Worm (Caenorhabditis elegans): ENCODE measurements around the gene cyd-1.

The cyd-1 gene

ce11 chrII:13025794-13026412, 45.5 kb downstream of the cyd-1 start, which contains the start of gene max-2:
max-2 (minus strand) TSS chrII:13025844.
- TF ChIP-seq dmd-8 (GFP tag; IDR thresholded peaks at IDR 0.05): no peak
- TF ChIP-seq madf-9 (GFP tag; conservative IDR thresholded peaks at IDR 0.05): no peak
- no peak for TF ChIP-seq lin-38 (GFP tag; IDR thresholded peaks at IDR 0.05)
- no peak for TF ChIP-seq ama-1 (optimal IDR thresholded peaks at IDR 0.05)
- TF ChIP-seq lin-29 (GFP tag; IDR thresholded peaks at IDR 0.05): no peak
- no peak for TF ChIP-seq zfp-3 (GFP tag; conservative IDR thresholded peaks at IDR 0.05)
- TF ChIP-seq Y48G9A.11 (GFP tag; IDR thresholded peaks at IDR 0.05): no peak
- no peak for TF ChIP-seq duxl-1 (tag; optimal IDR thresholded peaks at IDR 0.05; ENCODE audit: poor library complexity)
- peak; percentile 21 for TF ChIP-seq hlh-30 (tag; optimal IDR thresholded peaks at IDR 0.05; ENCODE audit: insufficient read depth)
- TF ChIP-seq pha-4 (GFP tag; IDR thresholded peaks at IDR 0.05): no peak
- TF ChIP-seq pha-4 (tag; optimal IDR thresholded peaks at IDR 0.05): peak; percentile 27
- TF ChIP-seq rbr-2 (tag; optimal IDR thresholded peaks at IDR 0.05): no peak
- TF ChIP-seq ceh-28 (tag; optimal IDR thresholded peaks at IDR 0.05): no peak
- TF ChIP-seq fkh-10 (GFP tag; optimal IDR thresholded peaks at IDR 0.05): no peak
- peak; percentile 34 for TF ChIP-seq pqm-1 (tag; optimal IDR thresholded peaks at IDR 0.05)
- TF ChIP-seq nhr-28 (tag; optimal IDR thresholded peaks at IDR 0.05): peak; percentile 52
- TF ChIP-seq fos-1 (tag; optimal IDR thresholded peaks at IDR 0.05): no peak
- peak; percentile 33 for TF ChIP-seq hlh-11 (tag; optimal IDR thresholded peaks at IDR 0.05)
- no peak for TF ChIP-seq nhr-111 (GFP tag; optimal IDR thresholded peaks at IDR 0.05)
- peak; percentile 67 for TF ChIP-seq dve-1 (tag; optimal IDR thresholded peaks at IDR 0.05; ENCODE audit: insufficient read depth)
- TF ChIP-seq nhr-42 (GFP tag; IDR thresholded peaks at IDR 0.05): no peak
- TF ChIP-seq dpl-1 (GFP tag; optimal IDR thresholded peaks at IDR 0.05): no peak
- TF ChIP-seq nhr-6 (tag; optimal IDR thresholded peaks at IDR 0.05): peak; percentile 64
- no peak for TF ChIP-seq F26F4.8 (GFP tag; conservative IDR thresholded peaks at IDR 0.05)
- TF ChIP-seq mdl-1 (tag; optimal IDR thresholded peaks at IDR 0.05): no peak
- peak in 1 of 2 experiments; percentile 26 for TF ChIP-seq lsy-2 (tag; optimal IDR thresholded peaks at IDR 0.05)
- no peak for TF ChIP-seq daf-19 (GFP tag; conservative IDR thresholded peaks at IDR 0.05)
- TF ChIP-seq nhr-41 (GFP tag; IDR thresholded peaks at IDR 0.05): 0 out of 2 replicates have a peak, but pooled peaks have one; percentile 39
- no peak for TF ChIP-seq gei-8 (GFP tag; optimal IDR thresholded peaks at IDR 0.05)
- TF ChIP-seq dmd-6 (GFP tag; IDR thresholded peaks at IDR 0.05): peak; percentile 34; the same call in 1 of the 2 replicates
- no peak for TF ChIP-seq ceh-32 (tag; optimal IDR thresholded peaks at IDR 0.05; ENCODE audit: poor library complexity)
- TF ChIP-seq dmd-9 (GFP tag; IDR thresholded peaks at IDR 0.05): no peak
- no peak for TF ChIP-seq ceh-82 (tag; optimal IDR thresholded peaks at IDR 0.05)
- no peak for TF ChIP-seq F44E2.7 (GFP tag; IDR thresholded peaks at IDR 0.05)
- no peak for TF ChIP-seq nhr-10 (tag; optimal IDR thresholded peaks at IDR 0.05)
- TF ChIP-seq hif-1 (tag; optimal IDR thresholded peaks at IDR 0.05): no peak
- TF ChIP-seq ZK546.5 (tag; optimal IDR thresholded peaks at IDR 0.05): no peak
- TF ChIP-seq sdz-12 (GFP tag; optimal IDR thresholded peaks at IDR 0.05): no peak
- TF ChIP-seq nhr-102 (tag; optimal IDR thresholded peaks at IDR 0.05): no peak
- TF ChIP-seq spr-1 (tag; optimal IDR thresholded peaks at IDR 0.05): no peak
- no peak for TF ChIP-seq egl-27 (tag; optimal IDR thresholded peaks at IDR 0.05)
- no peak for TF ChIP-seq T26A8.4 (GFP tag; IDR thresholded peaks at IDR 0.05)
- no peak for TF ChIP-seq mes-2 (tag; optimal IDR thresholded peaks at IDR 0.05; ENCODE audit: poor library complexity, severe bottlenecking)
- TF ChIP-seq Y75B8A.6 (GFP tag; IDR thresholded peaks at IDR 0.05): no peak
- TF ChIP-seq spr-3 (GFP tag; optimal IDR thresholded peaks at IDR 0.05): no peak
- TF ChIP-seq T20F7.1 (GFP tag; optimal IDR thresholded peaks at IDR 0.05): no peak
- TF ChIP-seq jun-1 (tag; optimal IDR thresholded peaks at IDR 0.05): no peak
- no peak for TF ChIP-seq Y105C5A.15 (GFP tag; IDR thresholded peaks at IDR 0.05)
- no peak for TF ChIP-seq daf-16 (GFP tag; optimal IDR thresholded peaks at IDR 0.05)
- peak; percentile 24 for TF ChIP-seq daf-16 (tag; optimal IDR thresholded peaks at IDR 0.05)
- TF ChIP-seq nhr-237 (tag; optimal IDR thresholded peaks at IDR 0.05): no peak
